Worm (Caenorhabditis elegans) whole organism, mixed stage, embryonic: Measurements from ENCODE around the gene T16G1.9.

Experiments used
- M03D4.4 ChIP-seq: sonication (generic microtip); optimal IDR thresholded peaks from 2 replicates; lab custom pipeline; 2017; ENCODE audit warnings: mild to moderate bottlenecking, missing genetic modification characterization, missing compliant biosample characterization
- bed-3 ChIP-seq: fragments of 200-800 bp; sonication (Bioruptor generic); optimal IDR thresholded peaks from 3 replicates; lab custom pipeline; 2018; ENCODE audit warnings: mild to moderate bottlenecking, missing genetic modification characterization, moderate library complexity, missing compliant biosample characterization
- blmp-1 ChIP-seq: fragments of 150-350 bp; optimal IDR thresholded peaks from 2 replicates; lab custom pipeline; 2014; ENCODE audit warnings: missing biosample characterization, missing genetic modification characterization
- ceh-43 ChIP-seq: fragments of 200-800 bp; sonication (Bioruptor generic); optimal IDR thresholded peaks from 2 replicates; lab custom pipeline; 2018; ENCODE audit warnings: mild to moderate bottlenecking, missing genetic modification characterization, moderate library complexity, missing compliant biosample characterization
- ceh-83 ChIP-seq: fragments of 200-800 bp; sonication (Bioruptor generic); optimal IDR thresholded peaks from 2 replicates; lab custom pipeline; 2018; ENCODE audit warnings: mild to moderate bottlenecking, missing genetic modification characterization, missing compliant biosample characterization
- ces-1 ChIP-seq: fragments of 150-350 bp; optimal IDR thresholded peaks from 2 replicates; lab custom pipeline; 2014; ENCODE audit warnings: missing biosample characterization, missing genetic modification reagents, missing genetic modification characterization
- drap-1 ChIP-seq: fragments of 200-800 bp; sonication (Bioruptor generic); optimal IDR thresholded peaks from 3 replicates; lab custom pipeline; 2018; ENCODE audit warnings: mild to moderate bottlenecking, missing genetic modification characterization, missing compliant biosample characterization
- elt-1 ChIP-seq: sonication (generic microtip); optimal IDR thresholded peaks from 2 replicates; lab custom pipeline; 2017; ENCODE audit warnings: missing genetic modification characterization, mild to moderate bottlenecking, missing compliant biosample characterization, antibody characterized with exemption, moderate library complexity, borderline replicate concordance; ENCODE audit not compliant: insufficient read depth
- elt-3 ChIP-seq: fragments of 150-350 bp; optimal IDR thresholded peaks from 2 replicates; lab custom pipeline; 2014; ENCODE audit warnings: missing biosample characterization, missing genetic modification characterization
- flh-1 ChIP-seq: fragments of 200-800 bp; sonication (Bioruptor generic); optimal IDR thresholded peaks from 2 replicates; lab custom pipeline; 2018; ENCODE audit warnings: mild to moderate bottlenecking, missing genetic modification characterization, moderate library complexity, missing compliant biosample characterization
- ham-2 ChIP-seq: fragments of 200-800 bp; sonication (Bioruptor generic); optimal IDR thresholded peaks from 2 replicates; lab custom pipeline; 2018; ENCODE audit warnings: mild to moderate bottlenecking, missing genetic modification characterization, missing compliant biosample characterization
- lin-13 ChIP-seq: fragments of 150-350 bp; optimal IDR thresholded peaks from 2 replicates; lab custom pipeline; 2014; ENCODE audit warnings: missing biosample characterization, missing genetic modification characterization
- lin-32 ChIP-seq: fragments of 200-800 bp; sonication (Bioruptor generic); optimal IDR thresholded peaks from 2 replicates; lab custom pipeline; 2018; ENCODE audit warnings: mild to moderate bottlenecking, missing genetic modification characterization, missing compliant biosample characterization
- lsy-2 ChIP-seq: fragments of 150-350 bp; optimal IDR thresholded peaks from 2 replicates; lab custom pipeline; 2014; ENCODE audit warnings: missing biosample characterization, missing genetic modification characterization
- mep-1 ChIP-seq: fragments of 150-350 bp; optimal IDR thresholded peaks from 2 replicates; lab custom pipeline; 2017; ENCODE audit warnings: missing biosample characterization, missing genetic modification reagents, missing genetic modification characterization, inconsistent platforms
- mls-2 ChIP-seq: sonication (generic microtip); optimal IDR thresholded peaks from 2 replicates; lab custom pipeline; 2016; ENCODE audit warnings: mild to moderate bottlenecking, missing genetic modification characterization, moderate library complexity, missing compliant biosample characterization
- nhr-12 ChIP-seq: fragments of 150-350 bp; optimal IDR thresholded peaks from 2 replicates; lab custom pipeline; 2014; ENCODE audit warnings: missing biosample characterization, missing genetic modification characterization
- nhr-2 ChIP-seq: fragments of 150-350 bp; optimal IDR thresholded peaks from 2 replicates; lab custom pipeline; 2014; ENCODE audit warnings: missing biosample characterization, missing genetic modification characterization
- nhr-237 ChIP-seq: fragments of 150-350 bp; optimal IDR thresholded peaks from 2 replicates; lab custom pipeline; 2014; ENCODE audit warnings: missing biosample characterization, missing genetic modification characterization
- nhr-28 ChIP-seq: fragments of 150-350 bp; optimal IDR thresholded peaks from 2 replicates; lab custom pipeline; 2014; ENCODE audit warnings: missing biosample characterization, missing genetic modification characterization
- pha-4 ChIP-seq: fragments of 150-350 bp; optimal IDR thresholded peaks from 2 replicates; lab custom pipeline; 2018; ENCODE audit warnings: missing biosample characterization, missing genetic modification reagents, missing genetic modification characterization
- sem-2 ChIP-seq: fragments of 200-800 bp; sonication (Bioruptor generic); optimal IDR thresholded peaks from 2 replicates; lab custom pipeline; 2018; ENCODE audit warnings: mild to moderate bottlenecking, missing genetic modification characterization, missing compliant biosample characterization
- snpc-4 ChIP-seq: fragments of 150-350 bp; optimal IDR thresholded peaks from 2 replicates; lab custom pipeline; 2014; ENCODE audit warnings: missing biosample characterization, missing genetic modification characterization
- sptf-1 ChIP-seq: sonication (generic microtip); optimal IDR thresholded peaks from 2 replicates; lab custom pipeline; 2017; ENCODE audit warnings: mild to moderate bottlenecking, missing genetic modification characterization, moderate library complexity, missing compliant biosample characterization
- tbx-8 ChIP-seq: fragments of 200-800 bp; sonication (Bioruptor generic); optimal IDR thresholded peaks from 2 replicates; lab custom pipeline; 2018; ENCODE audit warnings: mild to moderate bottlenecking, missing genetic modification characterization, moderate library complexity, missing compliant biosample characterization
- unc-120 ChIP-seq: sonication (generic microtip); optimal IDR thresholded peaks from 2 replicates; lab custom pipeline; 2017; ENCODE audit warnings: missing genetic modification characterization, missing compliant biosample characterization; ENCODE audit not compliant: poor library complexity, severe bottlenecking
- unc-39 ChIP-seq: fragments of 150-350 bp; optimal IDR thresholded peaks from 2 replicates; lab custom pipeline; 2014; ENCODE audit warnings: missing biosample characterization, missing genetic modification characterization
- unc-62 ChIP-seq: fragments of 150-350 bp; optimal IDR thresholded peaks from 2 replicates; lab custom pipeline; 2014; ENCODE audit warnings: missing biosample characterization, missing genetic modification reagents, missing genetic modification characterization
- zip-8 ChIP-seq: fragments of 150-350 bp; optimal IDR thresholded peaks from 2 replicates; lab custom pipeline; 2014; ENCODE audit warnings: missing biosample characterization, missing genetic modification characterization
- ztf-11 ChIP-seq: fragments of 150-350 bp; optimal IDR thresholded peaks from 2 replicates; lab custom pipeline; 2014; ENCODE audit warnings: missing biosample characterization, missing genetic modification characterization

The T16G1.9 gene

ce11 chrV:12967925-12968327 is 17.3 kb upstream of the T16G1.9 start, which contains the start of gene R186.8:
Gene R186.8, minus strand, starts transcription at chrV:12967982.
- TF ChIP-seq ces-1 (GFP tag; lab: Kevin White, UChicago): peak; percentile 63
- TF ChIP-seq unc-120 (tag; lab: Kevin White, UChicago): peak; percentile 51
- peak; percentile 20 for TF ChIP-seq mls-2 (tag; lab: Kevin White, UChicago)
- TF ChIP-seq sptf-1 (tag; lab: Kevin White, UChicago): peak; percentile 15
- TF ChIP-seq lin-13: peak; percentile 21
- peak; percentile 90 for TF ChIP-seq lsy-2 (tag; lab: Kevin White, UChicago)
- peak; percentile 23 for TF ChIP-seq nhr-237 (tag; lab: Kevin White, UChicago)
- TF ChIP-seq, all 35 proteins: peak for 7; not testable (repeated sequence) for 28

- TF ChIP-seq snpc-4 (tag; lab: Kevin White, UChicago) (no peak), ceh-83 (GFP tag; lab: Kevin White, UChicago) (no peak), elt-1 (tag; lab: Kevin White, UChicago) (no peak), sem-2 (GFP tag; lab: Kevin White, UChicago) (no peak), lin-32 (GFP tag; lab: Kevin White, UChicago) (no peak), mep-1 (tag; lab: Kevin White, UChicago) (no peak), mls-2 (tag; lab: Kevin White, UChicago) (no peak), unc-120 (tag; lab: Kevin White, UChicago) (no peak), unc-62 (GFP tag; lab: Kevin White, UChicago) (no peak), lin-13 (no peak), M03D4.4 (no peak), elt-3 (tag; lab: Kevin White, UChicago) (no peak), ztf-11 (tag; lab: Kevin White, UChicago) (no peak), nhr-237 (tag; lab: Kevin White, UChicago) (no peak)
Measured at ce11 chrV:12967110-12967509, 16.4 kb upstream of the T16G1.9 start, which contains the start of gene R186.3. Gene R186.3, minus strand, starts transcription at chrV:12967210.

- TF ChIP-seq nhr-28 (tag; lab: Kevin White, UChicago) (no peak), lin-13 (no peak)
Measured at ce11 chrV:12964076-12964475, 13.4 kb upstream of the T16G1.9 start, which contains the start of gene srd-35. Gene srd-35, plus strand, starts transcription at chrV:12964376.

- TF ChIP-seq nhr-2 (no peak), zip-8 (tag; lab: Kevin White, UChicago) (peak; percentile 62)
Measured at ce11 chrV:12963192-12963591, 12.5 kb upstream of the T16G1.9 start, which contains the start of gene hrg-9. Gene hrg-9, minus strand, starts transcription at chrV:12963343.

- no peak for TF ChIP-seq ham-2 (GFP tag; lab: Kevin White, UChicago)
Measured at ce11 chrV:12961085-12961560, 10.5 kb upstream of the T16G1.9 start, which contains the start of gene mpst-7. Gene mpst-7, minus strand, starts transcription at chrV:12961135.

- TF ChIP-seq nhr-12: no peak
- TF ChIP-seq flh-1 (GFP tag; lab: Kevin White, UChicago): no peak
- TF ChIP-seq elt-1 (tag; lab: Kevin White, UChicago): no peak
- TF ChIP-seq lin-32 (GFP tag; lab: Kevin White, UChicago): no peak
- TF ChIP-seq pha-4 (tag; lab: Kevin White, UChicago): no peak
- TF ChIP-seq nhr-28 (tag; lab: Kevin White, UChicago): no peak
- no peak for TF ChIP-seq ham-2 (GFP tag; lab: Kevin White, UChicago)
- no peak for TF ChIP-seq ces-1 (GFP tag; lab: Kevin White, UChicago)
- TF ChIP-seq unc-39 (tag; lab: Kevin White, UChicago): no peak
- TF ChIP-seq sptf-1 (tag; lab: Kevin White, UChicago): no peak
- TF ChIP-seq tbx-8: no peak
- no peak for TF ChIP-seq bed-3 (GFP tag; lab: Kevin White, UChicago)
- no peak for TF ChIP-seq blmp-1 (tag; lab: Kevin White, UChicago)
- TF ChIP-seq zip-8 (tag; lab: Kevin White, UChicago): no peak
- no peak for TF ChIP-seq mls-2 (tag; lab: Kevin White, UChicago)
- TF ChIP-seq M03D4.4: no peak
- no peak for TF ChIP-seq drap-1 (GFP tag; lab: Kevin White, UChicago)
- TF ChIP-seq snpc-4 (tag; lab: Kevin White, UChicago): no peak
- TF ChIP-seq unc-62 (GFP tag; lab: Kevin White, UChicago): no peak
- no peak for TF ChIP-seq ceh-43
Measured at ce11 chrV:12954261-12954660, 3.6 kb upstream of the T16G1.9 start.
